Worm (Caenorhabditis elegans) whole organism, L2 larva: ENCODE data around the gene str-230.

ENCODE experiments used
- C34F6.9 ChIP-seq: fragments of 150-350 bp; optimal IDR thresholded peaks from 2 replicates; lab custom pipeline; 2014; ENCODE audit warnings: missing biosample characterization, missing genetic modification characterization
- F13H6.1 ChIP-seq: sonication (generic microtip); optimal IDR thresholded peaks from 2 replicates; lab custom pipeline; 2016; ENCODE audit warnings: missing genetic modification characterization, missing compliant biosample characterization
- R02D3.7 ChIP-seq: fragments of 150-350 bp; optimal IDR thresholded peaks from 2 replicates; lab custom pipeline; 2014; ENCODE audit warnings: missing biosample characterization, missing genetic modification characterization
- Y55F3AM.14 ChIP-seq: fragments of 200-800 bp; sonication (Bioruptor generic); optimal IDR thresholded peaks from 2 replicates; lab custom pipeline; 2018; ENCODE audit warnings: mild to moderate bottlenecking, missing genetic modification characterization, missing compliant biosample characterization
- ZK546.5 ChIP-seq: sonication (generic microtip); optimal IDR thresholded peaks from 2 replicates; lab custom pipeline; 2017; ENCODE audit warnings: missing biosample characterization, missing genetic modification characterization
- aly-2 ChIP-seq: fragments of 150-350 bp; optimal IDR thresholded peaks from 2 replicates; lab custom pipeline; 2014; ENCODE audit warnings: missing biosample characterization, missing genetic modification characterization
- ama-1 ChIP-seq: fragments of 150-350 bp; optimal IDR thresholded peaks from 2 replicates; lab custom pipeline; 2018; ENCODE audit warnings: inconsistent platforms
- blmp-1 ChIP-seq: sonication (generic microtip); optimal IDR thresholded peaks from 2 replicates; lab custom pipeline; 2017; ENCODE audit warnings: missing genetic modification characterization, mild to moderate bottlenecking, missing compliant biosample characterization, antibody characterized with exemption, moderate library complexity; ENCODE audit not compliant: insufficient read depth
- ceh-16 ChIP-seq: fragments of 150-350 bp; optimal IDR thresholded peaks from 2 replicates; lab custom pipeline; 2014; ENCODE audit warnings: missing biosample characterization, missing genetic modification characterization
- ceh-82 ChIP-seq: fragments of 150-350 bp; optimal IDR thresholded peaks from 2 replicates; lab custom pipeline; 2014; ENCODE audit warnings: missing biosample characterization, missing genetic modification characterization
- dmd-4 ChIP-seq: sonication (generic microtip); optimal IDR thresholded peaks from 2 replicates; lab custom pipeline; 2017; ENCODE audit warnings: missing biosample characterization, missing genetic modification characterization
- elt-1 ChIP-seq: fragments of 150-350 bp; optimal IDR thresholded peaks from 2 replicates; lab custom pipeline; 2014; ENCODE audit warnings: missing biosample characterization, missing genetic modification characterization
- elt-3 ChIP-seq: sonication (generic microtip); optimal IDR thresholded peaks from 2 replicates; lab custom pipeline; 2017; ENCODE audit warnings: missing biosample characterization, missing genetic modification characterization
- lin-11 ChIP-seq: fragments of 150-350 bp; sonication (generic microtip); optimal IDR thresholded peaks from 2 replicates; lab custom pipeline; 2014; ENCODE audit warnings: missing biosample characterization, missing genetic modification characterization, inconsistent platforms, mixed read lengths
- lin-13 ChIP-seq: fragments of 150-350 bp; optimal IDR thresholded peaks from 2 replicates; lab custom pipeline; 2014; ENCODE audit warnings: missing biosample characterization, missing genetic modification reagents, missing genetic modification characterization
- lin-39 ChIP-seq: fragments of 150-350 bp; optimal IDR thresholded peaks from 2 replicates; lab custom pipeline; 2014; ENCODE audit warnings: missing biosample characterization, missing genetic modification reagents, missing genetic modification characterization
- lsy-2 ChIP-seq, 2 experiments: fragments of 150-350 bp in 1 of 2; sonication (generic microtip) in 1 of 2; optimal IDR thresholded peaks; 2 replicates each; lab custom pipeline; 2014 to 2017; ENCODE audit warnings: missing biosample characterization in 2 of 2, missing genetic modification characterization in 2 of 2
- mdl-1 ChIP-seq, 2 experiments: fragments of 150-350 bp in 1 of 2; sonication (generic microtip) in 1 of 2; optimal IDR thresholded peaks; 2 replicates each; lab custom pipeline; 2017; ENCODE audit warnings: missing biosample characterization in 2 of 2, missing genetic modification characterization in 2 of 2
- nhr-10 ChIP-seq: sonication (generic microtip); optimal IDR thresholded peaks from 2 replicates; lab custom pipeline; 2017; ENCODE audit warnings: missing biosample characterization, missing genetic modification characterization
- nhr-11 ChIP-seq: fragments of 150-350 bp; optimal IDR thresholded peaks from 2 replicates; lab custom pipeline; 2014; ENCODE audit warnings: missing biosample characterization, missing genetic modification characterization
- nhr-129 ChIP-seq: fragments of 150-350 bp; optimal IDR thresholded peaks from 2 replicates; lab custom pipeline; 2014; ENCODE audit warnings: missing biosample characterization, missing genetic modification characterization
- nhr-21 ChIP-seq: fragments of 150-350 bp; optimal IDR thresholded peaks from 2 replicates; lab custom pipeline; 2014; ENCODE audit warnings: missing biosample characterization, missing genetic modification characterization
- nhr-23 ChIP-seq: fragments of 150-350 bp; optimal IDR thresholded peaks from 2 replicates; lab custom pipeline; 2014; ENCODE audit warnings: missing biosample characterization, missing genetic modification reagents, missing genetic modification characterization
- nhr-25 ChIP-seq: fragments of 150-350 bp; sonication (generic microtip); optimal IDR thresholded peaks from 3 replicates; lab custom pipeline; 2014; ENCODE audit warnings: missing biosample characterization, missing genetic modification characterization
- peb-1 ChIP-seq: fragments of 150-350 bp; optimal IDR thresholded peaks from 2 replicates; lab custom pipeline; 2014; ENCODE audit warnings: missing biosample characterization, missing genetic modification characterization
- sem-4 ChIP-seq: fragments of 150-350 bp; optimal IDR thresholded peaks from 2 replicates; lab custom pipeline; 2014; ENCODE audit warnings: missing biosample characterization, missing genetic modification reagents, missing genetic modification characterization
- skn-1 ChIP-seq: sonication (generic microtip); optimal IDR thresholded peaks from 2 replicates; lab custom pipeline; 2017; ENCODE audit warnings: missing biosample characterization, missing genetic modification characterization
- sma-3 ChIP-seq: sonication (generic microtip); optimal IDR thresholded peaks from 2 replicates; lab custom pipeline; 2016; ENCODE audit warnings: missing genetic modification reagents, missing genetic modification characterization, missing compliant biosample characterization
- sma-9 ChIP-seq, 2 experiments: fragments of 150-350 bp in 1 of 2; sonication (generic microtip) in 1 of 2; optimal IDR thresholded peaks; 2 replicates each; lab custom pipeline; 2014 to 2016; ENCODE audit warnings: missing genetic modification characterization in 2 of 2, mild to moderate bottlenecking in 1 of 2, missing biosample characterization in 1 of 2, missing compliant biosample characterization in 1 of 2, missing genetic modification reagents in 1 of 2, moderate library complexity in 1 of 2
- snpc-4 ChIP-seq: fragments of 150-350 bp; optimal IDR thresholded peaks from 2 replicates; lab custom pipeline; 2014; ENCODE audit warnings: missing biosample characterization, missing genetic modification characterization
- unc-55 ChIP-seq: fragments of 150-350 bp; sonication (generic microtip); optimal IDR thresholded peaks from 3 replicates; lab custom pipeline; 2014; ENCODE audit warnings: missing biosample characterization, missing genetic modification reagents, missing genetic modification characterization
- unc-62 ChIP-seq: fragments of 150-350 bp; optimal IDR thresholded peaks from 2 replicates; lab custom pipeline; 2014; ENCODE audit warnings: missing biosample characterization, missing genetic modification reagents, missing genetic modification characterization
- zag-1 ChIP-seq: fragments of 150-350 bp; optimal IDR thresholded peaks from 2 replicates; lab custom pipeline; 2014; ENCODE audit warnings: missing biosample characterization, missing genetic modification characterization
- ztf-1 ChIP-seq: fragments of 200-800 bp; sonication (Bioruptor generic); conservative IDR thresholded peaks from 2 replicates; pipeline ENCODE4 v1.3.6; 2022; ENCODE audit warnings: missing genetic modification characterization, missing compliant biosample characterization
- ztf-11 ChIP-seq: sonication (generic microtip); optimal IDR thresholded peaks from 2 replicates; lab custom pipeline; 2017; ENCODE audit warnings: missing biosample characterization, missing genetic modification characterization
- ztf-4 ChIP-seq: fragments of 150-350 bp; optimal IDR thresholded peaks from 2 replicates; lab custom pipeline; 2014; ENCODE audit warnings: missing biosample characterization, missing genetic modification characterization

str-230 gene

ce11 chrV:14248025-14248424 is 37.4 kb upstream of the str-230 start, which contains the start of gene K02E11.4:
K02E11.4 (minus strand) TSS chrV:14248125.
- TF ChIP-seq unc-62: no peak
- no peak for TF ChIP-seq ama-1 (lab: Kevin White, UChicago)
- TF ChIP-seq nhr-23 (tag; lab: Kevin White, UChicago): no peak
- no peak for TF ChIP-seq sma-9 (GFP tag; optimal IDR thresholded peaks at IDR 0.05; lab: Kevin White, UChicago)
- no peak for TF ChIP-seq sma-9 (tag; optimal IDR thresholded peaks at IDR 0.05; lab: Kevin White, UChicago)
- no peak for TF ChIP-seq mdl-1 (tag; optimal IDR thresholded peaks at IDR 0.05; lab: Kevin White, UChicago)
- TF ChIP-seq nhr-129 (tag; lab: Kevin White, UChicago): no peak
- TF ChIP-seq F13H6.1 (tag; lab: Kevin White, UChicago): no peak
- TF ChIP-seq nhr-10: no peak
- no peak for TF ChIP-seq aly-2 (tag; lab: Kevin White, UChicago)
- no peak for TF ChIP-seq unc-55 (GFP tag; lab: Kevin White, UChicago)
- no peak for TF ChIP-seq skn-1
- TF ChIP-seq Y55F3AM.14 (GFP tag; lab: Kevin White, UChicago): no peak

ce11 chrV:14246761-14247160 is 36.1 kb upstream of the str-230 start, which contains the start of gene K02E11.3:
K02E11.3 (minus strand) TSS chrV:14246861.
- no peak for TF ChIP-seq ZK546.5 (tag; lab: Kevin White, UChicago)
- TF ChIP-seq mdl-1 (tag; optimal IDR thresholded peaks at IDR 0.05; lab: Kevin White, UChicago): no peak
- no peak for TF ChIP-seq ceh-82
- TF ChIP-seq nhr-25 (tag; lab: Kevin White, UChicago): no peak
- no peak for TF ChIP-seq elt-3 (tag; lab: Kevin White, UChicago)
- no peak for TF ChIP-seq skn-1
- TF ChIP-seq ztf-11 (tag; lab: Kevin White, UChicago): no peak
- no peak for TF ChIP-seq blmp-1
- no peak for TF ChIP-seq R02D3.7

DNA sequence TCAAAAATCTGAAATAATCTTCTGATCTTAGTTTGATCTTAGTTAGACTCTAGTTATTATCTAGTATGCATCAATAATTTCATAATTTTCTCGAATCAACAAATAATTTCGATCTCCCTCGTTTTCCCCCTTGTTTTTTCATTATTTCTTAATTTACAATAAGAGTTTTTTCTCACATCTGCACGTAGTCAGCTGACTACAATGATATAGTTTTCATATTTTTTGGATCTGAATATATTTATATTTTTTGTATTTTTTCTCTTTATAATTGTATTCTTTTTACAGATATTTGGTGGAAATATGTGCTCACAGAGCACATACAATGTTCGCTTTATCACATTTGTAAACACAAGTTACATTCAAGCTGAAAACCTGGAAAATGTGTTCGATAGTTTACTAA is 33.3 kb upstream of the str-230 start, which contains the start of gene sre-7:
Gene sre-7 (plus strand): TSS at position 301 of the 400 bp plus-strand sequence.
- TF ChIP-seq C34F6.9 (tag; lab: Kevin White, UChicago) (no peak), dmd-4 (tag; lab: Kevin White, UChicago) (no peak), unc-55 (GFP tag; lab: Kevin White, UChicago) (no peak), lin-11 (no peak), zag-1 (tag; lab: Kevin White, UChicago) (no peak), ceh-16 (tag; lab: Kevin White, UChicago) (no peak), ztf-11 (tag; lab: Kevin White, UChicago) (no peak), lin-13 (no peak), ama-1 (lab: Kevin White, UChicago) (no peak), elt-1 (tag; lab: Kevin White, UChicago) (no peak), nhr-21 (no peak), ZK546.5 (tag; lab: Kevin White, UChicago) (no peak), sma-3 (GFP tag; lab: Kevin White, UChicago) (no peak), nhr-10 (no peak), lin-39 (tag; lab: Kevin White, UChicago) (no peak), sem-4 (tag; lab: Kevin White, UChicago) (no peak), ztf-4 (tag; lab: Kevin White, UChicago) (no peak), skn-1 (no peak), lsy-2 (tag; optimal IDR thresholded peaks at IDR 0.05; lab: Kevin White, UChicago) (no peak), ztf-1 (GFP tag; lab: Robert Waterston, UW) (no peak)

DNA sequence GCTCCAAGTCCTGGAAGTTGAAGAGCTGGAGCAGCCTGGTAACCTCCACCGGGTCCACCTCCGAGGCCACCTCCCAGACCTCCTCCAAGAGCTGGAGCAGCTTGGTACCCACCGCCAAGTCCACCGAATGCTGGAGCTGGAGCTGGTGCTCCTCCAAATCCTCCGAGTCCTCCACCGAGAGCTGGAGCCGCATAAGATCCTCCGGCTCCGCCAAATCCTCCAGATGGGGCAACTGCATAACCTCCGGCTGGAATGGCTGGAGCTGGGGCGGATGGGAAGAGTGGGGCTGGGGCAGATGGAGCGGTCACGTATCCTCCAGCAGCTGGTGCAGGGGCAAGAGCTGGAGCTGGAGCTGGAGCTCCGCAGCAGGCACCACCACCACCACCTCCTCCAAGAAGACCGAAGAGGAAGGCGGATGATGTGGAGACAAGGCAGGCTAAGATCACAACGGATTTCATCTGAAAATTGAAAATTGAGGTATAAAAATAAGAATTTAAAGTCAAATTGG is 30.1 kb upstream of the str-230 start, which contains the start of gene K02E11.10:
Gene K02E11.10 (minus strand): TSS at position 458 of the 508 bp plus-strand sequence.
- TF ChIP-seq Y55F3AM.14 (GFP tag; lab: Kevin White, UChicago) (peak; percentile 2), sma-3 (GFP tag; lab: Kevin White, UChicago) (no peak)

DNA sequence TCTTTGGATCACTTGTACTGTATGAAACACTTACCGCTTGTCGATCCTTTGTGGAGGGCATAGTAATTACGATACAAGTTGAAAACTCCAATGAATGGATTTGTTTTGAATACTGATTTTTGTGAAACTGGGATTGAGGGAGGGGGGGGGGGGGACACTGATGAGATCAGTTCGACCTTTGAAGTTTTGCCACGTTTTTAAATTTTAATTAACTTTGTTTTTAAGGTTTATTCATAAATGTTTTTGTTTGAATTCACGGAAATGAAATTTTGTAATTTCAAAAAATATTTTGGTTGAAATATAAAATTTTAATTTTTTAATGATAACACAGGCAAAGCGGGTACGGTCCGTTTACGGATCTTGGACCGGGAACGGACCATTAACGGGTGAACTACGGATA is 25.3 kb upstream of the str-230 start, which contains the start of gene ent-3:
Gene ent-3 (minus strand): TSS at position 101 of the 400 bp plus-strand sequence.
- TF ChIP-seq lin-13: no peak
- TF ChIP-seq unc-55 (GFP tag; lab: Kevin White, UChicago): no peak
- no peak for TF ChIP-seq lsy-2 (tag; optimal IDR thresholded peaks at IDR 0.05; lab: Kevin White, UChicago)
- TF ChIP-seq blmp-1: no peak
- TF ChIP-seq ztf-11 (tag; lab: Kevin White, UChicago): no peak
- TF ChIP-seq peb-1 (tag; lab: Kevin White, UChicago): no peak
- TF ChIP-seq snpc-4: no peak
- no peak for TF ChIP-seq sem-4 (tag; lab: Kevin White, UChicago)
- no peak for TF ChIP-seq nhr-11 (tag; lab: Kevin White, UChicago)
- no peak for TF ChIP-seq R02D3.7
